Fruit fly (Drosophila melanogaster) whole organism, embryonic: ENCODE results near the gene CG14803.

ENCODE experiments used
- ATbp ChIP-seq: fragments of 200-800 bp; sonication (Bioruptor generic); optimal IDR thresholded peaks from 2 replicates; lab custom pipeline; 2017; ENCODE audit warnings: missing biosample characterization, mild to moderate bottlenecking, missing genetic modification characterization, missing genetic modification reagents
- Aef1 ChIP-seq: fragments of 200-800 bp; sonication (Bioruptor generic); IDR thresholded peaks from 3 replicates; pipeline ENCODE4 v1.3.6; 2022; ENCODE audit warnings: missing biosample characterization, missing genetic modification characterization
- B-H2 ChIP-seq: fragments of 200-800 bp; sonication (Bioruptor generic); optimal IDR thresholded peaks from 2 replicates; lab custom pipeline; 2018; ENCODE audit warnings: missing biosample characterization, mild to moderate bottlenecking, missing genetic modification characterization
- CG10366 ChIP-seq: fragments of 200-800 bp; sonication (Bioruptor generic); IDR thresholded peaks from 2 replicates; pipeline ENCODE4 v1.3.6; 2022; ENCODE audit warnings: missing biosample characterization, missing genetic modification characterization
- CG12104 ChIP-seq: fragments of 200-800 bp; sonication (Bioruptor generic); optimal IDR thresholded peaks from 3 replicates; lab custom pipeline; 2016; ENCODE audit warnings: missing biosample characterization, missing genetic modification characterization
- CG12236 ChIP-seq: fragments of 200-800 bp; sonication (Bioruptor generic); optimal IDR thresholded peaks from 2 replicates; lab custom pipeline; 2016; ENCODE audit warnings: missing biosample characterization, missing genetic modification characterization
- CG12299 ChIP-seq: fragments of 200-800 bp; sonication (Bioruptor generic); optimal IDR thresholded peaks from 2 replicates; lab custom pipeline; 2018; ENCODE audit warnings: missing biosample characterization, mild to moderate bottlenecking, missing genetic modification characterization
- CG1233 ChIP-seq: fragments of 200-800 bp; sonication (Bioruptor generic); optimal IDR thresholded peaks from 4 replicates; lab custom pipeline; 2018; ENCODE audit warnings: missing biosample characterization, mild to moderate bottlenecking, missing genetic modification characterization
- CG12659 ChIP-seq: fragments of 200-800 bp; sonication (Bioruptor generic); optimal IDR thresholded peaks from 3 replicates; lab custom pipeline; 2017; ENCODE audit warnings: mild to moderate bottlenecking, missing biosample characterization, missing genetic modification reagents, missing genetic modification characterization
- CG15514 ChIP-seq: fragments of 200-800 bp; sonication (Bioruptor generic); optimal IDR thresholded peaks from 3 replicates; lab custom pipeline; 2017; ENCODE audit warnings: missing biosample characterization, missing genetic modification characterization, mild to moderate bottlenecking, moderate library complexity, missing genetic modification reagents
- CG1603 ChIP-seq: fragments of 200-800 bp; sonication (Bioruptor generic); optimal IDR thresholded peaks from 2 replicates; lab custom pipeline; 2019; ENCODE audit warnings: missing biosample characterization, mild to moderate bottlenecking, missing genetic modification characterization, moderate library complexity
- CG17385 ChIP-seq: fragments of 200-800 bp; sonication (Bioruptor generic); optimal IDR thresholded peaks from 3 replicates; lab custom pipeline; 2018; ENCODE audit warnings: missing biosample characterization, mild to moderate bottlenecking, missing genetic modification characterization
- CG2712 ChIP-seq: fragments of 200-800 bp; optimal IDR thresholded peaks from 3 replicates; lab custom pipeline; 2019; ENCODE audit warnings: missing biosample characterization, mild to moderate bottlenecking, missing genetic modification characterization, moderate library complexity
- CG5180 ChIP-seq: fragments of 200-800 bp; sonication (Bioruptor generic); optimal IDR thresholded peaks from 3 replicates; lab custom pipeline; 2017; ENCODE audit warnings: missing biosample characterization, missing genetic modification characterization, mild to moderate bottlenecking, moderate library complexity, missing genetic modification reagents
- CG5953 ChIP-seq: fragments of 200-800 bp; sonication (Bioruptor generic); IDR thresholded peaks from 2 replicates; pipeline ENCODE4 v1.3.6; 2022; ENCODE audit warnings: missing biosample characterization, missing genetic modification characterization
- CG6791 ChIP-seq: fragments of 200-800 bp; sonication (Bioruptor generic); IDR thresholded peaks from 3 replicates; pipeline ENCODE4 v1.3.6; 2022; ENCODE audit warnings: missing biosample characterization, missing genetic modification characterization; ENCODE audit not compliant: partially characterized antibody
- CG7556 ChIP-seq: fragments of 200-800 bp; sonication (Bioruptor generic); optimal IDR thresholded peaks from 2 replicates; lab custom pipeline; 2017; ENCODE audit warnings: missing biosample characterization, mild to moderate bottlenecking, missing genetic modification characterization
- CG7987 ChIP-seq: fragments of 200-800 bp; sonication (Bioruptor generic); optimal IDR thresholded peaks from 2 replicates; lab custom pipeline; 2018; ENCODE audit warnings: missing biosample characterization, mild to moderate bottlenecking, missing genetic modification characterization, moderate library complexity
- CrebB ChIP-seq: fragments of 200-800 bp; sonication (Bioruptor generic); optimal IDR thresholded peaks from 3 replicates; lab custom pipeline; 2018; ENCODE audit warnings: missing biosample characterization, mild to moderate bottlenecking, missing genetic modification characterization
- Dbx ChIP-seq: fragments of 200-800 bp; sonication (Bioruptor generic); IDR thresholded peaks from 3 replicates; pipeline ENCODE4 v1.3.6; 2022; ENCODE audit warnings: missing biosample characterization, missing genetic modification characterization
- Fer3 ChIP-seq: fragments of 200-800 bp; sonication (Bioruptor generic); optimal IDR thresholded peaks from 2 replicates; lab custom pipeline; 2018; ENCODE audit warnings: missing biosample characterization, mild to moderate bottlenecking, missing genetic modification characterization, moderate library complexity
- Hey ChIP-seq: fragments of 200-800 bp; sonication (Bioruptor generic); optimal IDR thresholded peaks from 3 replicates; lab custom pipeline; 2018; ENCODE audit warnings: missing biosample characterization, mild to moderate bottlenecking, missing genetic modification characterization
- Mad ChIP-seq: fragments of 200-800 bp; sonication (Bioruptor generic); optimal IDR thresholded peaks from 2 replicates; lab custom pipeline; 2016; ENCODE audit warnings: missing biosample characterization, missing genetic modification characterization
- NfI ChIP-seq: fragments of 200-800 bp; sonication (Bioruptor generic); optimal IDR thresholded peaks from 3 replicates; lab custom pipeline; 2018; ENCODE audit warnings: missing biosample characterization, mild to moderate bottlenecking, missing genetic modification characterization, moderate library complexity
- PHDP ChIP-seq: fragments of 200-800 bp; sonication (Bioruptor generic); optimal IDR thresholded peaks from 3 replicates; lab custom pipeline; 2018; ENCODE audit warnings: missing biosample characterization, mild to moderate bottlenecking, missing genetic modification characterization, moderate library complexity
- abd-A ChIP-seq: fragments of 200-800 bp; sonication (Bioruptor generic); optimal IDR thresholded peaks from 3 replicates; lab custom pipeline; 2019; ENCODE audit warnings: missing biosample characterization, mild to moderate bottlenecking, missing genetic modification characterization, moderate library complexity
- chinmo ChIP-seq: fragments of 200-800 bp; sonication (Bioruptor generic); IDR thresholded peaks from 4 replicates; pipeline ENCODE4 v1.3.6; 2022; ENCODE audit warnings: missing biosample characterization, missing genetic modification characterization; ENCODE audit not compliant: partially characterized antibody
- crc ChIP-seq: fragments of 200-800 bp; sonication (Bioruptor generic); optimal IDR thresholded peaks from 2 replicates; lab custom pipeline; 2016; ENCODE audit warnings: missing biosample characterization, missing genetic modification characterization
- dmrt99B ChIP-seq: fragments of 200-800 bp; sonication (Bioruptor generic); optimal IDR thresholded peaks from 2 replicates; lab custom pipeline; 2018; ENCODE audit warnings: missing biosample characterization, mild to moderate bottlenecking, missing genetic modification characterization, moderate library complexity
- fd3F ChIP-seq: fragments of 200-800 bp; sonication (Bioruptor generic); optimal IDR thresholded peaks from 2 replicates; lab custom pipeline; 2018; ENCODE audit warnings: missing biosample characterization, mild to moderate bottlenecking, missing genetic modification characterization, moderate library complexity
- grn ChIP-seq: fragments of 200-800 bp; sonication (Bioruptor generic); optimal IDR thresholded peaks from 3 replicates; lab custom pipeline; 2017; ENCODE audit warnings: missing biosample characterization, missing genetic modification characterization
- onecut ChIP-seq: fragments of 200-800 bp; sonication (Bioruptor generic); IDR thresholded peaks from 2 replicates; pipeline ENCODE4 v1.3.6; 2022; ENCODE audit warnings: missing biosample characterization, missing genetic modification characterization
- p53 ChIP-seq: fragments of 200-800 bp; sonication (Bioruptor generic); optimal IDR thresholded peaks from 2 replicates; lab custom pipeline; 2016; ENCODE audit warnings: missing biosample characterization, missing genetic modification characterization
- pho ChIP-seq: fragments of 200-800 bp; sonication (Bioruptor generic); optimal IDR thresholded peaks from 2 replicates; lab custom pipeline; 2016; ENCODE audit warnings: missing biosample characterization, missing genetic modification characterization
- prd ChIP-seq, 3 experiments: fragments of >200 bp in 2 of 3; fragments of 200-800 bp in 1 of 3; sonication (Bioruptor generic) in 1 of 3; optimal IDR thresholded peaks in 2 of 3; IDR thresholded peaks in 1 of 3; 2 replicates in 2 of 3; 3 replicates in 1 of 3; pipeline versions ENCODE4 v1.3.6 to Lab custom; 2017 to 2022; ENCODE audit warnings: missing biosample characterization in 1 of 3, missing genetic modification characterization in 1 of 3
- sima ChIP-seq: fragments of 200-800 bp; sonication (Bioruptor generic); optimal IDR thresholded peaks from 2 replicates; lab custom pipeline; 2016; ENCODE audit warnings: missing biosample characterization, missing genetic modification characterization
- stwl ChIP-seq: fragments of 200-800 bp; sonication (Bioruptor generic); optimal IDR thresholded peaks from 3 replicates; lab custom pipeline; 2018; ENCODE audit warnings: missing biosample characterization, mild to moderate bottlenecking, missing genetic modification characterization, moderate library complexity
- sug ChIP-seq: fragments of 200-800 bp; optimal IDR thresholded peaks from 2 replicates; lab custom pipeline; 2019; ENCODE audit warnings: missing biosample characterization, mild to moderate bottlenecking, missing genetic modification characterization, moderate library complexity
- tx ChIP-seq: fragments of 200-800 bp; sonication (Bioruptor generic); optimal IDR thresholded peaks from 2 replicates; lab custom pipeline; 2016; ENCODE audit warnings: missing biosample characterization, missing genetic modification characterization
- unc-4 ChIP-seq: fragments of 200-800 bp; sonication (Bioruptor generic); IDR thresholded peaks from 2 replicates; pipeline ENCODE4 v1.3.6; 2022; ENCODE audit warnings: missing biosample characterization, missing genetic modification characterization; ENCODE audit not compliant: partially characterized antibody
- zfh2 ChIP-seq: fragments of 200-800 bp; sonication (Bioruptor generic); optimal IDR thresholded peaks from 2 replicates; lab custom pipeline; 2016; ENCODE audit warnings: missing biosample characterization, missing genetic modification characterization

The CG14803 gene

dm6 chrX:1845413-1845951 is 23.2 kb upstream of the CG14803 start (continued):
- TF ChIP-seq Hey (tag; lab: Kevin White, UChicago) (peak; percentile 56), PHDP (peak; percentile 67), CG15514 (GFP tag; lab: Kevin White, UChicago) (peak; percentile 70), prd (optimal IDR thresholded peaks at IDR 0.05; lab: Kevin White, UChicago) (no peak), prd (GFP tag; IDR thresholded peaks at IDR 0.05; lab: Robert Waterston, UW) (peak; percentile 50; the same call in 2 of the 3 replicates), Dbx (GFP tag; lab: Robert Waterston, UW) (peak; percentile 73; the same call in 2 of the 3 replicates), crc (no peak), CG12299 (tag; lab: Kevin White, UChicago) (peak; percentile 27), unc-4 (GFP tag; lab: Robert Waterston, UW) (no peak), CG7987 (GFP tag; lab: Kevin White, UChicago) (peak; percentile 76), CG7556 (GFP tag; lab: Kevin White, UChicago) (peak; percentile 38), CG12236 (GFP tag; lab: Kevin White, UChicago) (peak; percentile 54), CG6791 (GFP tag; lab: Robert Waterston, UW) (no peak), sima (GFP tag; lab: Kevin White, UChicago) (no peak), ATbp (GFP tag; lab: Kevin White, UChicago) (peak; percentile 64), CG5953 (GFP tag; lab: Robert Waterston, UW) (0 out of 2 replicates have a peak, but pooled peaks have one; percentile 31), fd3F (GFP tag; lab: Kevin White, UChicago) (peak; percentile 40), p53 (GFP tag; lab: Kevin White, UChicago) (peak; percentile 17), CG1233 (GFP tag; lab: Kevin White, UChicago) (peak; percentile 37), B-H2 (GFP tag; lab: Kevin White, UChicago) (peak; percentile 36), CrebB (tag; lab: Kevin White, UChicago) (peak; percentile 54), CG5180 (GFP tag; lab: Kevin White, UChicago) (peak; percentile 7), Mad (GFP tag; lab: Kevin White, UChicago) (peak; percentile 29), CG10366 (GFP tag; lab: Robert Waterston, UW) (peak; percentile 21; the same call in 1 of the 2 replicates), CG1603 (peak; percentile 65), zfh2 (GFP tag; lab: Kevin White, UChicago) (peak; percentile 12), CG12104 (GFP tag; lab: Kevin White, UChicago) (no peak), CG2712 (no peak), grn (GFP tag; lab: Kevin White, UChicago) (peak; percentile 51), tx (GFP tag; lab: Kevin White, UChicago) (peak; percentile 54), sug (peak; percentile 61), onecut (GFP tag; lab: Robert Waterston, UW) (peak; percentile 19; the same call in 1 of the 2 replicates), CG17385 (GFP tag; lab: Kevin White, UChicago) (peak; percentile 23), stwl (tag; lab: Kevin White, UChicago) (no peak), pho (GFP tag; lab: Kevin White, UChicago) (peak; percentile 72), Aef1 (GFP tag; lab: Robert Waterston, UW) (no peak), CG12659 (GFP tag; lab: Kevin White, UChicago) (peak; percentile 53), Fer3 (tag; lab: Kevin White, UChicago) (peak; percentile 62), abd-A (tag; lab: Kevin White, UChicago) (no peak), chinmo (GFP tag; lab: Robert Waterston, UW) (no peak), dmrt99B (tag; lab: Kevin White, UChicago) (peak; percentile 41), NfI (GFP tag; lab: Kevin White, UChicago) (peak; percentile 17)
